Worm (Caenorhabditis elegans): ENCODE data around the gene C13G3.1.
A peak's percentile ranks its signal among the peaks of the same experiment; 100 is the strongest.

DNA sequence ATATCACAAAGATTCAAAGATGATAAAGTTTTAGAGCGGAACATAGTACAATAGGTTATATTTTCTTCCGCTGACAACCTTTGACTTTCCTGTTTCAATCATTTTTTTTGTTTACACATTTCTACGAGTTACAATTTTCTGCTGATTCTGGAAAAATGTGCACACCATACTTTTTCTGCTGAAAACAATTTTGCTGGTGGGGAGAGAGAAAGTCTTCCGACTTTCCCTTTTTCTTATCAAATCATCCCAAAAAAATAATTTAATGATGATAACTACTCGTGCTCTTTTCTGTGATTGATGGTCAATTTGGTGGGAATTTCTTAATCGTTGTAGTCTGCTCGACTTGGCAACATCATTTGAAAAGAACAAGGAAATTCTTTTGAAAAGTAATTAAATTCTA is 4.6 kb downstream of the C13G3.1 start:
- TF ChIP-seq ZK546.5 (tag; optimal IDR thresholded peaks at IDR 0.05) = no peak
- TF ChIP-seq ceh-82 (tag; optimal IDR thresholded peaks at IDR 0.05) = no peak
- TF ChIP-seq pha-4 (tag; optimal IDR thresholded peaks at IDR 0.05) = no peak
- TF ChIP-seq ama-1 (optimal IDR thresholded peaks at IDR 0.05) = no peak
- TF ChIP-seq unc-62 (GFP tag; optimal IDR thresholded peaks at IDR 0.05) = no peak
- no peak for TF ChIP-seq fkh-10 (GFP tag; optimal IDR thresholded peaks at IDR 0.05)
- TF ChIP-seq pqm-1 (tag; optimal IDR thresholded peaks at IDR 0.05) = peak; percentile 24
- TF ChIP-seq unc-39 (tag; optimal IDR thresholded peaks at IDR 0.05) = no peak
- no peak for TF ChIP-seq nhr-11 (tag; optimal IDR thresholded peaks at IDR 0.05)
